Worm (Caenorhabditis elegans): ENCODE data around the gene srw-62.
A peak's percentile ranks its signal among the peaks of the same experiment; 100 is the strongest.

srw-62 gene

DNA sequence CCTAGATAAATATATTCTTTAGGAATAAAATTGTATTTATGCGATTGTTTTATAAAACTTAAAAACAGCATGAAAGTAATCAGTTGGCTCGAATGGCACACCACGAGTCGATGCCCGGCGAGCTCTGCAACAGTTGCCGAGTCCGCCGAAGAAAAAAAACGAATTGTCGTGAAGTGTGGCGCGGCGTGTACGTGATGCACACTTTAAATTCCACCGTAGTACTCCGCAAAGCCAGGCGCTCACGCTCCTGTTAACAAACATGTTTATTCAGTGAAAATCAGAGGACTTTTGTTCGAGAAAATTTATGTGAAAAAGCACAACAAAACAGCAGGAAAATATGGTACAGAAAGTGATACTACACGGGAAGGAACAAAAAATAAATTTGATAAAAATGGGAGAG is 45.4 kb downstream of the srw-62 start (continued):
- TF ChIP-seq mep-1 (tag; optimal IDR thresholded peaks at IDR 0.05): peak; percentile 46

DNA sequence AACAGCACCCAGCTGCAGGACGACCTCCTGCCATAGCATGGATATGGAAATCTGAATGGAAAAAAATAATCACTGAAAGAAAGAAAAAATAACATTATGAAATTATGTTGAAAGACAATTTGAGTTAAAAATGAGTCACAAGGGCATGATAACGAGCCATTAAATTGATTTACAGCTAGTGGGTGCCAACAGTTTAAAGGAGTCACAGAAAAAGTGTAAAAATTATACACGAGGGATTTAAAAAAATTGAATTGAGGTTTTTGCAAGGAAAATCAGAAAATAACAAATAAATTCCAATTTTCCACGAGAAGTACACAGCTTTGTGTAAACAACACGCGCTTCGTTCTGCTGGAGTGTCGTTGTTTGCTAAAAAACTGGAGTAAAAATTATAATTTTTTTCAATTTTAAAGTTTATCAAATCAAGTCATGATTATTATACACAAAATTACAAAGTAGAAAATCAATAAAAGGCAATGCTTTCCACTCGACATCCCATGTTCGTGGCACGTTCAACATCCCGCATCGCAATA is 48.7 kb downstream of the srw-62 start, which contains the start of gene T01H3.3:
TSS of gene T01H3.3 (minus strand) at position 51 of the 530 bp plus-strand sequence.
- TF ChIP-seq nhr-6 (tag; optimal IDR thresholded peaks at IDR 0.05): peak; percentile 21
- TF ChIP-seq rbr-2 (tag; optimal IDR thresholded peaks at IDR 0.05): peak; percentile 16
- TF ChIP-seq hlh-30 (tag; optimal IDR thresholded peaks at IDR 0.05; ENCODE audit: insufficient read depth): peak; percentile 30
- TF ChIP-seq T20F7.1 (GFP tag; optimal IDR thresholded peaks at IDR 0.05): peak; percentile 96
- TF ChIP-seq dmd-9 (GFP tag; IDR thresholded peaks at IDR 0.05): no peak
- TF ChIP-seq nhr-76 (tag; optimal IDR thresholded peaks at IDR 0.05): no peak
- TF ChIP-seq Y48G9A.11 (GFP tag; IDR thresholded peaks at IDR 0.05): peak; percentile 59
- peak in 1 of 2 experiments; percentile 83 for TF ChIP-seq lsy-2 (tag; optimal IDR thresholded peaks at IDR 0.05)
- peak; percentile 67 for TF ChIP-seq mes-2 (tag; optimal IDR thresholded peaks at IDR 0.05; ENCODE audit: poor library complexity, severe bottlenecking)
- no peak for TF ChIP-seq tra-1 (GFP tag; IDR thresholded peaks at IDR 0.05)
- peak; percentile 30 for TF ChIP-seq dve-1 (tag; optimal IDR thresholded peaks at IDR 0.05; ENCODE audit: insufficient read depth)
- peak; percentile 20; the same call in 1 of the 2 replicates for TF ChIP-seq lin-38 (GFP tag; IDR thresholded peaks at IDR 0.05)
- TF ChIP-seq dpl-1 (GFP tag; optimal IDR thresholded peaks at IDR 0.05): peak; percentile 41
- no peak for TF ChIP-seq dmd-6 (GFP tag; IDR thresholded peaks at IDR 0.05)
- no peak for TF ChIP-seq spr-3 (GFP tag; optimal IDR thresholded peaks at IDR 0.05)
- no peak for TF ChIP-seq pha-4 (GFP tag; IDR thresholded peaks at IDR 0.05)
- peak; percentile 65 for TF ChIP-seq pha-4 (tag; optimal IDR thresholded peaks at IDR 0.05)
- no peak for TF ChIP-seq daf-16 (GFP tag; optimal IDR thresholded peaks at IDR 0.05)
- TF ChIP-seq daf-16 (tag; optimal IDR thresholded peaks at IDR 0.05): peak; percentile 16
- TF ChIP-seq Y5F2A.4 (GFP tag; optimal IDR thresholded peaks at IDR 0.05): no peak
- TF ChIP-seq aha-1 (tag): peak; percentile 86
